Worm (Caenorhabditis elegans): ENCODE measurements around the gene C49F8.1.

ce11 chrX:13350123-13350798 lies 14.5 kb downstream of the C49F8.1 start:
- TF ChIP-seq ets-5 (GFP tag; IDR thresholded peaks at IDR 0.05) (no peak), lin-13 (GFP tag; optimal IDR thresholded peaks at IDR 0.05) (no peak), skn-1 (tag; optimal IDR thresholded peaks at IDR 0.05) (no peak), snu-23 (GFP tag; optimal IDR thresholded peaks at IDR 0.05) (no peak), snpc-4 (tag; optimal IDR thresholded peaks at IDR 0.05) (no peak), fkh-10 (GFP tag; optimal IDR thresholded peaks at IDR 0.05) (no peak), zag-1 (tag; optimal IDR thresholded peaks at IDR 0.05) (no peak)

All from whole organism, L1 larva.